Worm (Caenorhabditis elegans): ENCODE measurements around the gene acly-1.

Gene acly-1

DNA sequence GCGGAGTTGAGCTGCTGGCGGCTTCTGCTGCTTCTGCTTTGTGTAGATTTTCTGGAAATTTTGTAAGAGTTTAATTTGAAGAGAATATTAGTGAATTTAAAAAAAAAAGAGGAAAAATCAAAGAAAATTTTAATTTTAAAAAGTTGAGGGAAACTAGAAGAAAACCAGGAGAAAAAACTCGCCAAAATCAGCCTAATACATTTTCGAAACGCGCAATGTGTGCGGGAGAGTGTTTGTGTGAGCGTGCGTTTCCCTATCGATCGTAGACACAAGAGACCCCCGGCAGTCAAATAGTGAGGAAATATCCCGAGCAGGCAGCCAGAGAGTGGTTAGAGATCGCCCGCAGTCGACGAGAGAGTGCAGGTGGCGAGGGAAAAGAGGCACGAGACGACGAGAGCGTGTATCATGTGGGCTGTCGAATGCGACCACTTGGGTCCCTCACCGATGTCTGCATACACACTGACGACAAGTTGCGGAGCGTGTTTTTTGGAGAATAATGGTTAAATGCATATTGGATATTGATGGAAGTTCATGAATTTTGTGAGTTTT lies 32.7 kb upstream of the acly-1 start, which contains the start of gene zfp-3 (continued):
- TF ChIP-seq tag-97 (GFP tag; IDR thresholded peaks at IDR 0.05), result no peak
- peak; percentile 52 to 95 for TF ChIP-seq hif-1 (tag; optimal IDR thresholded peaks at IDR 0.05)
- peak; percentile 97 for TF ChIP-seq dve-1 (tag; optimal IDR thresholded peaks at IDR 0.05; ENCODE audit: insufficient read depth)
- TF ChIP-seq mxl-2 (GFP tag; conservative IDR thresholded peaks at IDR 0.05), result no peak
- no peak for TF ChIP-seq egl-27 (tag; optimal IDR thresholded peaks at IDR 0.05)
- TF ChIP-seq duxl-1 (tag; optimal IDR thresholded peaks at IDR 0.05; ENCODE audit: poor library complexity), result peak; percentile 87
- TF ChIP-seq lin-15B (tag; optimal IDR thresholded peaks at IDR 0.05), result no peak
- peak; percentile 87 for TF ChIP-seq T26A8.4 (GFP tag; IDR thresholded peaks at IDR 0.05)
- TF ChIP-seq mep-1 (tag; optimal IDR thresholded peaks at IDR 0.05), result peak; percentile 97
- peak; percentile 88 for TF ChIP-seq nhr-77 (tag; optimal IDR thresholded peaks at IDR 0.05)
- peak; percentile 95 for TF ChIP-seq rbr-2 (tag; optimal IDR thresholded peaks at IDR 0.05)

- no peak for TF ChIP-seq aly-2 (tag; optimal IDR thresholded peaks at IDR 0.05)
- TF ChIP-seq nhr-111 (GFP tag; optimal IDR thresholded peaks at IDR 0.05), result no peak
- TF ChIP-seq mxl-2 (GFP tag; conservative IDR thresholded peaks at IDR 0.05), result no peak
- TF ChIP-seq mxl-3 (GFP tag; optimal IDR thresholded peaks at IDR 0.05), result peak; percentile 56
- no peak for TF ChIP-seq nhr-76 (tag; optimal IDR thresholded peaks at IDR 0.05)
- TF ChIP-seq saeg-2 (GFP tag; IDR thresholded peaks at IDR 0.05), result no peak
- no peak for TF ChIP-seq lin-29 (GFP tag; IDR thresholded peaks at IDR 0.05)
- TF ChIP-seq sdz-12 (GFP tag; optimal IDR thresholded peaks at IDR 0.05), result no peak
- TF ChIP-seq nhr-10 (tag; optimal IDR thresholded peaks at IDR 0.05), result no peak
- TF ChIP-seq nhr-11 (tag; optimal IDR thresholded peaks at IDR 0.05), result peak; percentile 22
- peak; percentile 9 for TF ChIP-seq hlh-11 (tag; optimal IDR thresholded peaks at IDR 0.05)
- no peak for TF ChIP-seq Y75B8A.6 (GFP tag; IDR thresholded peaks at IDR 0.05)
- TF ChIP-seq unc-62 (GFP tag; optimal IDR thresholded peaks at IDR 0.05 in 1 of 2), result peak in 1 of 2 experiments; percentile 98
- no peak for TF ChIP-seq unc-62 (tag; optimal IDR thresholded peaks at IDR 0.05)
- TF ChIP-seq dpl-1 (GFP tag; optimal IDR thresholded peaks at IDR 0.05), result no peak
- peak in 1 of 2 experiments; percentile 56 for TF ChIP-seq lsy-2 (tag; optimal IDR thresholded peaks at IDR 0.05)
- TF ChIP-seq mep-1 (tag; optimal IDR thresholded peaks at IDR 0.05), result peak; percentile 62
- TF ChIP-seq F37D6.2 (tag; optimal IDR thresholded peaks at IDR 0.05), result no peak
- TF ChIP-seq zag-1 (tag; optimal IDR thresholded peaks at IDR 0.05), result no peak
- TF ChIP-seq daf-16 (GFP tag; optimal IDR thresholded peaks at IDR 0.05), result no peak
- TF ChIP-seq daf-16 (tag; optimal IDR thresholded peaks at IDR 0.05), result peak; percentile 14
- no peak for TF ChIP-seq lin-39 (tag; optimal IDR thresholded peaks at IDR 0.05)
- TF ChIP-seq dmd-6 (GFP tag; IDR thresholded peaks at IDR 0.05), result no peak
- TF ChIP-seq nhr-6 (tag; optimal IDR thresholded peaks at IDR 0.05), result peak; percentile 54
- TF ChIP-seq fkh-10 (GFP tag; optimal IDR thresholded peaks at IDR 0.05), result peak; percentile 4
- TF ChIP-seq ztf-11 (tag; optimal IDR thresholded peaks at IDR 0.05), result no peak
- no peak for TF ChIP-seq tag-97 (GFP tag; IDR thresholded peaks at IDR 0.05)
- TF ChIP-seq hmg-1.1 (GFP tag; IDR thresholded peaks at IDR 0.05), result peak; percentile 61
- peak; percentile 94 for TF ChIP-seq aha-1 (tag)
- TF ChIP-seq mdl-1 (tag; optimal IDR thresholded peaks at IDR 0.05), result peak in 1 of 2 experiments; percentile 18
- no peak for TF ChIP-seq D1046.2 (GFP tag; IDR thresholded peaks at IDR 0.05)
- TF ChIP-seq lin-38 (GFP tag; IDR thresholded peaks at IDR 0.05), result peak; percentile 38
- TF ChIP-seq unc-130 (GFP tag; optimal IDR thresholded peaks at IDR 0.05), result no peak
- peak; percentile 55 for TF ChIP-seq mes-2 (tag; optimal IDR thresholded peaks at IDR 0.05; ENCODE audit: poor library complexity, severe bottlenecking)
- peak; percentile 41 for TF ChIP-seq nhr-28 (tag; optimal IDR thresholded peaks at IDR 0.05)
- TF ChIP-seq lin-1 (GFP tag; IDR thresholded peaks at IDR 0.05), result no peak
- TF ChIP-seq dve-1 (tag; optimal IDR thresholded peaks at IDR 0.05; ENCODE audit: insufficient read depth), result peak; percentile 59
- no peak for TF ChIP-seq skn-1 (tag; optimal IDR thresholded peaks at IDR 0.05)
- peak; percentile 57 for TF ChIP-seq hlh-30 (tag; optimal IDR thresholded peaks at IDR 0.05; ENCODE audit: insufficient read depth)
These were observed 29.0 kb upstream of the acly-1 start, which contains the start of gene W05H7.1 for ce11 chrX:1450352-1450818. Gene W05H7.1 (plus strand): TSS chrX:1450768.

Measured in whole organism, L4 larva.